Worm (Caenorhabditis elegans) whole organism, L4/young adult: ENCODE data around the gene C18H7.4.

Experiments
- W03F9.2 ChIP-seq: fragments of 150-350 bp; optimal IDR thresholded peaks from 2 replicates; lab custom pipeline; 2014; ENCODE audit warnings: missing biosample characterization, missing genetic modification characterization
- dao-5 ChIP-seq: sonication (generic microtip); optimal IDR thresholded peaks from 2 replicates; lab custom pipeline; 2016; ENCODE audit warnings: missing genotype, missing genetic modification characterization, moderate library complexity, missing compliant biosample characterization
- him-1 ChIP-seq: sonication (generic microtip); optimal IDR thresholded peaks from 2 replicates; lab custom pipeline; 2016; ENCODE audit warnings: missing genotype, missing genetic modification reagents, missing genetic modification characterization, missing compliant biosample characterization

DNA sequence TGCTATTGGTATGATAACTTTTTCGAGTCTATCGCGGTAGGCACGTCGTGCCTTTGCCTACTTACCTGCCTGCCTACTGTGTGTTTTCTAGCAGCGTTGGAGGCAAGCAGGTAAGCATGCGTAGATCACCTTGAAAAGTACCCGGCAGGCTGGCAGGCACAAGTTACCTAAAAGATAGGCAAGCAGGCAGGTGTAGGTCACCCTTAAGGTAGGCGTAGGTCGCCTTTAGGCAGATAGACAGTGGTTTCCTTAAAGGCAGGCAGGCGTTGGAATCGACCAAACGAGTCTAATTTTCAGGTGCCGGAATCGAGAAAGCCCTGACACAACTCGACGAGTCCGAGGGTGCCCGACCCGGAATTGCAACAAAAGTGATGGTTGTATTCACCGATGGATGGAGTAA lies 26.6 kb downstream of the C18H7.4 start:
- TF ChIP-seq dao-5 (tag; lab: Kevin White, UChicago) (no peak), him-1 (tag; lab: Kevin White, UChicago) (no peak), W03F9.2 (tag; lab: Kevin White, UChicago) (no peak)
